Worm (Caenorhabditis elegans): ENCODE data around the gene npr-20.

npr-20 gene

ce11 chrII:8832941-8833340 lies 32.0 kb downstream of the npr-20 start:
- TF ChIP-seq tag-97 (GFP tag; IDR thresholded peaks at IDR 0.05), result no peak
- no peak for TF ChIP-seq ztf-11 (tag; optimal IDR thresholded peaks at IDR 0.05)
- peak; percentile 94 for TF ChIP-seq aha-1 (tag)
- TF ChIP-seq spr-3 (GFP tag; optimal IDR thresholded peaks at IDR 0.05), result no peak

ce11 chrII:8830917-8831316 lies 34.1 kb downstream of the npr-20 start:
- TF ChIP-seq Y105C5A.15 (GFP tag; IDR thresholded peaks at IDR 0.05) (no peak), aha-1 (tag) (peak; percentile 20), ctbp-1 (GFP tag; IDR thresholded peaks at IDR 0.05) (0 out of 2 replicates have a peak, but pooled peaks have one; percentile 37), dmd-6 (GFP tag; IDR thresholded peaks at IDR 0.05) (no peak), skn-1 (tag; optimal IDR thresholded peaks at IDR 0.05) (no peak), nhr-6 (tag; optimal IDR thresholded peaks at IDR 0.05) (no peak), set-16 (GFP tag; IDR thresholded peaks at IDR 0.05) (no peak), lir-3 (tag; optimal IDR thresholded peaks at IDR 0.05) (no peak), nhr-11 (tag; optimal IDR thresholded peaks at IDR 0.05) (no peak), hlh-11 (tag; optimal IDR thresholded peaks at IDR 0.05) (no peak), T20F7.1 (GFP tag; optimal IDR thresholded peaks at IDR 0.05) (no peak), nhr-111 (GFP tag; optimal IDR thresholded peaks at IDR 0.05) (no peak), T26A8.4 (GFP tag; IDR thresholded peaks at IDR 0.05) (no peak)

- TF ChIP-seq hif-1 (tag; optimal IDR thresholded peaks at IDR 0.05) (no peak), mxl-3 (GFP tag; optimal IDR thresholded peaks at IDR 0.05) (no peak), zfp-2 (tag; optimal IDR thresholded peaks at IDR 0.05) (no peak), nhr-11 (tag; optimal IDR thresholded peaks at IDR 0.05) (no peak), dmd-8 (GFP tag; IDR thresholded peaks at IDR 0.05) (no peak), F37D6.2 (tag; optimal IDR thresholded peaks at IDR 0.05) (no peak), nhr-41 (GFP tag; IDR thresholded peaks at IDR 0.05) (no peak), lin-13 (GFP tag; optimal IDR thresholded peaks at IDR 0.05) (no peak), T20F7.1 (GFP tag; optimal IDR thresholded peaks at IDR 0.05) (no peak), ceh-44 (GFP tag; IDR thresholded peaks at IDR 0.05) (no peak), dve-1 (tag; optimal IDR thresholded peaks at IDR 0.05; ENCODE audit: insufficient read depth) (no peak), F44E2.7 (GFP tag; IDR thresholded peaks at IDR 0.05) (no peak), spr-1 (tag; optimal IDR thresholded peaks at IDR 0.05) (no peak), ctbp-1 (GFP tag; IDR thresholded peaks at IDR 0.05) (no peak)
Measured at ce11 chrII:8829189-8829588, 35.8 kb downstream of the npr-20 start, which contains the start of gene F46C5.2. Gene F46C5.2, minus strand, starts transcription at chrII:8829289.

ce11 chrII:8825769-8826168 lies 39.2 kb downstream of the npr-20 start, which contains the start of gene nas-25:
Gene nas-25, plus strand, starts transcription at chrII:8826069.
- no peak for TF ChIP-seq sdz-12 (GFP tag; optimal IDR thresholded peaks at IDR 0.05)
- no peak for TF ChIP-seq duxl-1 (tag; optimal IDR thresholded peaks at IDR 0.05; ENCODE audit: poor library complexity)
- TF ChIP-seq F44E2.7 (GFP tag; IDR thresholded peaks at IDR 0.05), result no peak
- TF ChIP-seq pha-4 (GFP tag; IDR thresholded peaks at IDR 0.05), result no peak
- TF ChIP-seq pha-4 (tag; optimal IDR thresholded peaks at IDR 0.05), result no peak
- TF ChIP-seq D1046.2 (GFP tag; IDR thresholded peaks at IDR 0.05), result no peak
- TF ChIP-seq ces-1 (GFP tag; optimal IDR thresholded peaks at IDR 0.05), result no peak
- no peak for TF ChIP-seq nhr-25 (tag; optimal IDR thresholded peaks at IDR 0.05; ENCODE audit: borderline replicate concordance, insufficient read depth)
- TF ChIP-seq ceh-44 (GFP tag; IDR thresholded peaks at IDR 0.05), result no peak

ce11 chrII:8822711-8823110 lies 42.3 kb downstream of the npr-20 start:
- peak; percentile 57 for TF ChIP-seq hlh-30 (tag; optimal IDR thresholded peaks at IDR 0.05; ENCODE audit: insufficient read depth)
- TF ChIP-seq ZK546.5 (tag; optimal IDR thresholded peaks at IDR 0.05), result no peak
- no peak for TF ChIP-seq daf-8 (GFP tag; IDR thresholded peaks at IDR 0.05)
- no peak for TF ChIP-seq ceh-28 (tag; optimal IDR thresholded peaks at IDR 0.05)
- peak; percentile 93 for TF ChIP-seq nhr-48 (tag; optimal IDR thresholded peaks at IDR 0.05)
- peak; percentile 98 for TF ChIP-seq mxl-3 (GFP tag; optimal IDR thresholded peaks at IDR 0.05)
- 0 out of 2 replicates have a peak, but pooled peaks have one; percentile 26 for TF ChIP-seq saeg-2 (GFP tag; IDR thresholded peaks at IDR 0.05)
- no peak for TF ChIP-seq snpc-1.2 (GFP tag; IDR thresholded peaks at IDR 0.05)
- TF ChIP-seq mdl-1 (tag; optimal IDR thresholded peaks at IDR 0.05), result peak in 1 of 2 experiments; percentile 64
- no peak for TF ChIP-seq lin-29 (GFP tag; IDR thresholded peaks at IDR 0.05)
- TF ChIP-seq spr-3 (GFP tag; optimal IDR thresholded peaks at IDR 0.05), result no peak
- TF ChIP-seq nhr-10 (tag; optimal IDR thresholded peaks at IDR 0.05), result peak; percentile 2
- TF ChIP-seq php-3 (GFP tag; IDR thresholded peaks at IDR 0.05), result no peak
